Worm (Caenorhabditis elegans) whole organism, mixed stage, embryonic: Measurements from ENCODE around the gene F08G2.7.

ENCODE experiments used
- M03D4.4 ChIP-seq: sonication (generic microtip); optimal IDR thresholded peaks from 2 replicates; lab custom pipeline; 2017; ENCODE audit warnings: mild to moderate bottlenecking, missing genetic modification characterization, missing compliant biosample characterization
- bed-3 ChIP-seq: fragments of 200-800 bp; sonication (Bioruptor generic); optimal IDR thresholded peaks from 3 replicates; lab custom pipeline; 2018; ENCODE audit warnings: mild to moderate bottlenecking, missing genetic modification characterization, moderate library complexity, missing compliant biosample characterization
- blmp-1 ChIP-seq: fragments of 150-350 bp; optimal IDR thresholded peaks from 2 replicates; lab custom pipeline; 2014; ENCODE audit warnings: missing biosample characterization, missing genetic modification characterization
- ceh-43 ChIP-seq: fragments of 200-800 bp; sonication (Bioruptor generic); optimal IDR thresholded peaks from 2 replicates; lab custom pipeline; 2018; ENCODE audit warnings: mild to moderate bottlenecking, missing genetic modification characterization, moderate library complexity, missing compliant biosample characterization
- ceh-83 ChIP-seq: fragments of 200-800 bp; sonication (Bioruptor generic); optimal IDR thresholded peaks from 2 replicates; lab custom pipeline; 2018; ENCODE audit warnings: mild to moderate bottlenecking, missing genetic modification characterization, missing compliant biosample characterization
- ces-1 ChIP-seq: fragments of 150-350 bp; optimal IDR thresholded peaks from 2 replicates; lab custom pipeline; 2014; ENCODE audit warnings: missing biosample characterization, missing genetic modification reagents, missing genetic modification characterization
- cnd-1 ChIP-seq: fragments of 200-800 bp; sonication (Bioruptor generic); optimal IDR thresholded peaks from 2 replicates; lab custom pipeline; 2018; ENCODE audit warnings: mild to moderate bottlenecking, missing genetic modification characterization, missing compliant biosample characterization
- drap-1 ChIP-seq: fragments of 200-800 bp; sonication (Bioruptor generic); optimal IDR thresholded peaks from 3 replicates; lab custom pipeline; 2018; ENCODE audit warnings: mild to moderate bottlenecking, missing genetic modification characterization, missing compliant biosample characterization
- elt-1 ChIP-seq: sonication (generic microtip); optimal IDR thresholded peaks from 2 replicates; lab custom pipeline; 2017; ENCODE audit warnings: missing genetic modification characterization, mild to moderate bottlenecking, missing compliant biosample characterization, antibody characterized with exemption, moderate library complexity, borderline replicate concordance; ENCODE audit not compliant: insufficient read depth
- flh-1 ChIP-seq: fragments of 200-800 bp; sonication (Bioruptor generic); optimal IDR thresholded peaks from 2 replicates; lab custom pipeline; 2018; ENCODE audit warnings: mild to moderate bottlenecking, missing genetic modification characterization, moderate library complexity, missing compliant biosample characterization
- ham-2 ChIP-seq: fragments of 200-800 bp; sonication (Bioruptor generic); optimal IDR thresholded peaks from 2 replicates; lab custom pipeline; 2018; ENCODE audit warnings: mild to moderate bottlenecking, missing genetic modification characterization, missing compliant biosample characterization
- hlh-1 ChIP-seq: fragments of 150-350 bp; optimal IDR thresholded peaks from 2 replicates; lab custom pipeline; 2014; ENCODE audit warnings: missing biosample characterization, missing genetic modification reagents, missing genetic modification characterization
- lin-13 ChIP-seq: fragments of 150-350 bp; optimal IDR thresholded peaks from 2 replicates; lab custom pipeline; 2014; ENCODE audit warnings: missing biosample characterization, missing genetic modification characterization
- lsy-2 ChIP-seq: fragments of 150-350 bp; optimal IDR thresholded peaks from 2 replicates; lab custom pipeline; 2014; ENCODE audit warnings: missing biosample characterization, missing genetic modification characterization
- mab-5 ChIP-seq: fragments of 150-350 bp; optimal IDR thresholded peaks from 2 replicates; lab custom pipeline; 2014; ENCODE audit warnings: missing biosample characterization, missing genetic modification characterization
- nhr-2 ChIP-seq: fragments of 150-350 bp; optimal IDR thresholded peaks from 2 replicates; lab custom pipeline; 2014; ENCODE audit warnings: missing biosample characterization, missing genetic modification characterization
- nhr-237 ChIP-seq: fragments of 150-350 bp; optimal IDR thresholded peaks from 2 replicates; lab custom pipeline; 2014; ENCODE audit warnings: missing biosample characterization, missing genetic modification characterization
- nhr-28 ChIP-seq: fragments of 150-350 bp; optimal IDR thresholded peaks from 2 replicates; lab custom pipeline; 2014; ENCODE audit warnings: missing biosample characterization, missing genetic modification characterization
- nhr-76 ChIP-seq: sonication (generic microtip); optimal IDR thresholded peaks from 2 replicates; lab custom pipeline; 2017; ENCODE audit warnings: missing biosample characterization, missing genetic modification characterization
- pha-4 ChIP-seq: fragments of 150-350 bp; optimal IDR thresholded peaks from 2 replicates; lab custom pipeline; 2018; ENCODE audit warnings: missing biosample characterization, missing genetic modification reagents, missing genetic modification characterization
- sptf-1 ChIP-seq: sonication (generic microtip); optimal IDR thresholded peaks from 2 replicates; lab custom pipeline; 2017; ENCODE audit warnings: mild to moderate bottlenecking, missing genetic modification characterization, moderate library complexity, missing compliant biosample characterization
- unc-120 ChIP-seq: sonication (generic microtip); optimal IDR thresholded peaks from 2 replicates; lab custom pipeline; 2017; ENCODE audit warnings: missing genetic modification characterization, missing compliant biosample characterization; ENCODE audit not compliant: poor library complexity, severe bottlenecking
- zip-8 ChIP-seq: fragments of 150-350 bp; optimal IDR thresholded peaks from 2 replicates; lab custom pipeline; 2014; ENCODE audit warnings: missing biosample characterization, missing genetic modification characterization
- ztf-11 ChIP-seq: fragments of 150-350 bp; optimal IDR thresholded peaks from 2 replicates; lab custom pipeline; 2014; ENCODE audit warnings: missing biosample characterization, missing genetic modification characterization

The F08G2.7 gene

DNA sequence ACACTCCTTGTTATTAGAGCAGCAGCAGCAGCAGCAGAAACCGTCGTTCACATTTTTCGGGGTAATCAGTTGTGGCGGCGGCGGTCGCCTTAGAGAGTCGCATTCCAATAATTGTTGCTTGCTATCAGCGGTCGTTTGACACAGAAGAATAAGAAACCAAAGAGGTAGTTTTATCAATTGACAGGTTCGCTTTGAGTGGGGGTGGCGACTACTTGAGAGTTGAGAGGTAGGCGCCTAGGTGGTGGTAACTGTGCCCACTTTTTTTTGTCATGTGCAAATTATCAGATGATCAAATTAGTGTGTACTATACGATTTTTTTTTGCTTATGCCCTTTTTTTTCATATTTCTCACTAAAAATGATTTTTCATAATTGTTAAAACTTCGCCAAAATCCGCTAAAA is 27.0 kb downstream of the F08G2.7 start:
- TF ChIP-seq sptf-1 (tag; lab: Kevin White, UChicago) (no peak), unc-120 (tag; lab: Kevin White, UChicago) (no peak), pha-4 (tag; lab: Kevin White, UChicago) (no peak), nhr-76 (tag; lab: Kevin White, UChicago) (no peak), hlh-1 (tag; lab: Kevin White, UChicago) (no peak), zip-8 (tag; lab: Kevin White, UChicago) (no peak), blmp-1 (no peak)

DNA sequence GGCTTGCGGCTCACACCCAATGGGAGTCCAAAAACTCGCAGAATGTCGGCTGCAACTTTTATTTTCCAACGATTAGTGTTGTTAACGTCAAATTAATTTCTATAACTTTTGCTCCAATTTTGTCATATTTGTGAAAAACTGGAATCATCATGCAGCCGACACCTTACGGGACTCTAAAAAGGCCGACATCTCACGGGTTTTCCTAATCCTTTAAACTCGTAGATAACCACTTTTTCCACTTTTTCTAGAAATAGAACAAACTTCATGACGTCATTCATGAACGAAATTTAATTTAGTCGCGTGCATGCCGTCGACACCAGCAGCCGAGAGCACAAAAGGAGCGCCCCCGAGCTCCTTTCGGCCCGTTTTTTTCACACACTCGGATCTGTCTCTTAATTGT is 27.5 kb downstream of the F08G2.7 start:
- TF ChIP-seq nhr-28 (tag; lab: Kevin White, UChicago) (no peak), nhr-237 (tag; lab: Kevin White, UChicago) (no peak), bed-3 (GFP tag; lab: Kevin White, UChicago) (no peak), ces-1 (GFP tag; lab: Kevin White, UChicago) (peak; percentile 69)

DNA sequence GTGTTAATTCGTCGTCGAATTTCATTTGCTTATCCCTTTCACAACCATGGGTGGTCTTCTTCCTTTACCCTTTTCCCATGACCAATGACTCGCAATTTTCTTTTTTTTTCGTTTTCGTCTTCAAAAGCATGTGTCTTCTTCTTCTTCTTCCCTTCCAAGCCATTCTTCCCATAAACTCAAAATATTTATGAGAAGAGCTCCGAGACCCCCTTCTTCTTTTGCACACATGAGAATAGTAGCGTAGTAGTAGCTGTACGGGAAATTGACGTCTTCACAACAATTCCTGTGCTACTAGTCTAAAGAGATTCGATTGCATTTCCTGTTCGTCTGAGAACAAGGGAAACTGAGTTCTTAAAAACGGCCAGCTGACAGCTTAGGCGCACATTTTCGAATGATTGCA is 28.6 kb downstream of the F08G2.7 start:
- TF ChIP-seq mab-5 (tag; lab: Kevin White, UChicago) (no peak), elt-1 (tag; lab: Kevin White, UChicago) (no peak), pha-4 (tag; lab: Kevin White, UChicago) (no peak), nhr-2 (no peak), ces-1 (GFP tag; lab: Kevin White, UChicago) (peak; percentile 45), nhr-76 (tag; lab: Kevin White, UChicago) (no peak), blmp-1 (no peak)

DNA sequence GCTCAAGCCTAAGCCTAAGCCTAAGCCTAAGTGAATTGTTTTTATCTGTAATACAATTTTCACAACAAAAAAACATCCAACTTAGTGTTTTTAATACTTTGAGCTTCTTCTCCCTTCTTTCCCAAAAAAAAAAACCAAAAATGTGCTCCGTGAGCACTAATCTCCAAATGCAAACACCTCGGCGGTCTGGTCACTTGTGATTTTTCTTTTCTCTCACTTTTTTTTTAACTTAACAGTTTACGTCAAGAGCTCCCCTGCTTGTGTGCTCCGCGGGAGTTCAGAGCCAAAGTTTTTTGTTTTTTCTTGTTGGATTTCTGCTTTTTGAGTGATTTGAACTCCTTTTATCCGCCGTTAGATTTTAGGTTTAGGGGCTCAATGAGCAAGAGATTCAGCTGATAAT is 34.7 kb downstream of the F08G2.7 start:
- TF ChIP-seq nhr-2 (no peak), lin-13 (tag; lab: Kevin White, UChicago) (no peak)

DNA sequence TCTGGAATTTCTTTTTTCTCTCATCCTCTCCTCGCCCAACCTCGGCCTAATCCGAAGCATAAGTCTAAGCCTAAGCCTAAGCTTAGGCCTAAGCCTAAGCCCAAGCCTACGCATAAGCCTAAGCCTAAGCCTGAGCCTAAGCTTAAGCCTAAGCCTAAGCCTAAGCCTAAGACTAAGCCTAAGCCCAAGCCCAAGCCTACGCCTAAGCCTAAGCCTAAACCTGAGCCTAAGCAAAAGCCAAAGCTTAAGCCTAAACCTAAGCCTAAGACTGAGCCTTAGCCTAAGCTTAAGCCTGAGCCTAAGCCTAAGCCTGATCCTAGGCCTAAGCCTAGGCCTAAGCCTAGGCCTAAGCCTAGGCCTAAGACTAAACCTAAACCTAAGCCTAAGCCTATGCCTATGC is 44.6 kb downstream of the F08G2.7 start:
- TF ChIP-seq drap-1, result no peak
- no peak for TF ChIP-seq nhr-237 (tag; lab: Kevin White, UChicago)
- no peak for TF ChIP-seq ceh-43
- peak; percentile 39 for TF ChIP-seq sptf-1 (tag; lab: Kevin White, UChicago)
- no peak for TF ChIP-seq ztf-11 (tag; lab: Kevin White, UChicago)
- peak; percentile 8 for TF ChIP-seq ham-2 (GFP tag; lab: Kevin White, UChicago)

DNA sequence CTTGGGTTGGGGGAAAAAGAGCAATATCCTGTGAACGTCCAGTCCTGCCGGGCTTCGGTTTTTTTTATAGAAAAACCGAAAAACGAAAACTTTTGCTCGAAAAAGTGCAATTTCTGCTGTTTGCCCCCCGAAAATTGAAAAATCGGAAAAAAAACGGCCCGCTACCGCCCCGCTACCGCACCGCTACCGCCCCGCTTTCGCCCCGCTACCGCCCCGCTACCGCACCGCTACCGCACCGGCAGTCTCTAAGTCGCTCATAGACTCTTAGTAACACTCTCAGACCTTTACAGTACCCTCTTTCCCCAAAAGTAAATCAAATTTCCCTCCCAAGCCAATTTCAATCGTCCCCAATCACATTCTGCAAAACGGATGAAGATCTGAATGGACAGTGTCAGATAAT is 45.8 kb downstream of the F08G2.7 start:
- TF ChIP-seq pha-4 (tag; lab: Kevin White, UChicago), result no peak
- TF ChIP-seq elt-1 (tag; lab: Kevin White, UChicago), result no peak
- TF ChIP-seq ceh-83 (GFP tag; lab: Kevin White, UChicago), result no peak
- no peak for TF ChIP-seq nhr-28 (tag; lab: Kevin White, UChicago)

DNA sequence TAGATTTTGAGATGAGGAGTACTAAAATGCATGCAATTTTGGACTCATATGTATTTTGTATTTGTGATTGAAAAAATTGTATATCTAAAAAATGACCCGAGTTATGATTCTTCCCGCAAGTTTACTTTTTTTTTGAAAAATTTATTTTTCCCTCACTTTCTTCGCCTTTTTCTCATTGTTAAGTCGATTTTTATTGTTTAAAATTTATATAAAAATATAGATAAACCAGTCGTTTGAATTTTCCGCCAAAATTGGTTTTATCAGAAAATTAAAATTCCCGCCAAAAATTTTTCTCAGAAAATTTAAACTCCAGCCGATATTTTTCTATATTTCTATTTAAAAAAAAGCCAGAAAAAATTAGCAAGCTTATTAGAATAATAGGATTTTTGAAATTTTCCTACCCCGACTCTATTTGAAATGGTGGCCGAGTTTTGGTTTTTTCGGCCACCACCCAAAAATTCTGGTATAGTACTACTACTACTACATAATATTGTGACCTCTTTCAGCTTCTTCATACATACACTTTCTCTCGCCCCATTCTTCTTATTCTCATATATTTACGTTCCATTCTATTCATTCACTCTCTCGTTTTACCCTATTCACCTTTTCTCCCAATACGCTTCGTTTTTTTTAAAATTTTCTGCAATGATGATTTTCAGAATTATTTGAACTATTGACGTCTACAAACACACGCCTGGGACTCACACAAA is 49.2 kb downstream of the F08G2.7 start, which contains the start of gene ZK131.11:
ZK131.11 (plus strand) TSS at position 660 of the 710 bp plus-strand sequence.
- TF ChIP-seq nhr-237 (tag; lab: Kevin White, UChicago), result no peak
- TF ChIP-seq elt-1 (tag; lab: Kevin White, UChicago), result no peak
- TF ChIP-seq cnd-1 (tag; lab: Kevin White, UChicago), result no peak
- TF ChIP-seq bed-3 (GFP tag; lab: Kevin White, UChicago), result no peak
- TF ChIP-seq nhr-2, result no peak
- no peak for TF ChIP-seq zip-8 (tag; lab: Kevin White, UChicago)
- no peak for TF ChIP-seq nhr-76 (tag; lab: Kevin White, UChicago)
- no peak for TF ChIP-seq mab-5 (tag; lab: Kevin White, UChicago)
- no peak for TF ChIP-seq hlh-1 (tag; lab: Kevin White, UChicago)
- no peak for TF ChIP-seq M03D4.4 (tag; lab: Kevin White, UChicago)
- TF ChIP-seq ceh-43, result no peak
- no peak for TF ChIP-seq blmp-1
- no peak for TF ChIP-seq flh-1
- no peak for TF ChIP-seq ztf-11 (tag; lab: Kevin White, UChicago)
- no peak for TF ChIP-seq ceh-83 (GFP tag; lab: Kevin White, UChicago)
- no peak for TF ChIP-seq unc-120 (tag; lab: Kevin White, UChicago)
- no peak for TF ChIP-seq lsy-2
